Worm (Caenorhabditis elegans) whole organism, late embryonic: ENCODE results near the gene str-200.

Source experiments
- nhr-11 ChIP-seq: fragments of 150-350 bp; optimal IDR thresholded peaks from 2 replicates; lab custom pipeline; 2014; ENCODE audit warnings: missing biosample characterization, missing genetic modification characterization
- tbx-2 ChIP-seq: sonication (generic microtip); optimal IDR thresholded peaks from 2 replicates; lab custom pipeline; 2016; ENCODE audit warnings: missing genetic modification characterization, missing compliant biosample characterization

DNA sequence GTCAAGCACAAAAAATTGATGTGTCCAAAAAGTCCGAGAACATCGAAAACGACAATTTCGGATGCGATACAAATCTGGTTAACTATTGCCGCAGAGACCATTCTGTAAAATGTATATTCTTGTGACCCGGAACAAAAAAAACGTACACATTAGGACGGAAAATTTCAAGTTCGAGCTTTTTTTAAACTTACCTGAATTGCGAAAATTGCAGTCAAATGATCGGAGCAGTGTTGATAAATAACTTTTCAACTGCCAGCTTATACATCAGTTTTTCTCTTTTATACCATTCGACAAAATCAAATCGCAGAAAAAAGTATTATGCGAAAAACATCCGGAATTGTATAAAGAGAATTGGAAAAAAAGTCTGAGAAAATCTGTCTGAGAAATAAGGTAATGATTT, 19.7 kb downstream of the str-200 start, which contains the start of gene srsx-2:
- no peak for TF ChIP-seq tbx-2 (tag; lab: Kevin White, UChicago)
- no peak for TF ChIP-seq nhr-11 (tag; lab: Kevin White, UChicago)
